Worm (Caenorhabditis elegans) whole organism, late embryonic: ENCODE measurements around the gene pus-1.

Experiments used
- ceh-34 ChIP-seq: sonication (generic microtip); optimal IDR thresholded peaks from 2 replicates; lab custom pipeline; 2016; ENCODE audit warnings: mild to moderate bottlenecking, missing genetic modification characterization, missing compliant biosample characterization
- elt-4 ChIP-seq: sonication (generic microtip); optimal IDR thresholded peaks from 2 replicates; lab custom pipeline; 2016; ENCODE audit warnings: missing genetic modification characterization, missing compliant biosample characterization
- hlh-30 ChIP-seq: sonication (generic microtip); optimal IDR thresholded peaks from 2 replicates; lab custom pipeline; 2017; ENCODE audit warnings: antibody characterized with exemption, missing genetic modification characterization, missing compliant biosample characterization; ENCODE audit not compliant: insufficient read depth
- unc-86 ChIP-seq: sonication (generic microtip); optimal IDR thresholded peaks from 2 replicates; lab custom pipeline; 2016; ENCODE audit warnings: missing genetic modification characterization, missing compliant biosample characterization

DNA sequence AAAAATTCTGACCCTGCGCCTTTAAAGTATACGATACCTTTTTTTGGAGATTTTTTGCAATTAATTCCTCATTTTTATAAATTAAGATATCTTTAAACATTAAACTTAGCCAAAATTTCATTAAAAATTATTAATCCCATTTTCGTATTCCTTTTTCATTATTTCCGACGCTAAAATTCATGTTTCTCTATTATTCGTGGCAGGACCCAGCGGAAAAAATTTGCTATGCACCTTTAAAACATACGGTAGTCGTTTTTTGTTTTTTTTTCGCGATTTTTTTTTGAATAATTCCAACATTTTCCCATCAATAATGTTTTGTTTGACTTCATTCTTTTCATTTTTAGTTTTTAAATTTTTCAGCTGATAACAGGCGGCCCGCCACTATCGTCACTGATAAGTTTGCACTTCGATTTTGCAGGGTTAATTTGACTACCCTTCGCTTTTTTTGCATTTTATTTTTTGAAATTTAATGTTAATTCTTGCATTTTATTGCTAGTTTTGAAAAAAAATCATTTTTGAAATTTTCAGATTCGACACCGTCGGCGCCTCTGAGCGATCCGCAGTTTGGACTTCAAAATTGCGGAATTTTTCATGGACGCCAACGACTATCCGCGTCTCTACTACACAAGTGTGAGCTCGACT, 47.6 kb downstream of the pus-1 start, which contains the start of gene dkf-2:
- TF ChIP-seq unc-86 (tag; lab: Kevin White, UChicago) (no peak), elt-4 (tag; lab: Kevin White, UChicago) (no peak), ceh-34 (tag; lab: Kevin White, UChicago) (no peak), hlh-30 (tag; lab: Kevin White, UChicago) (no peak)
